Worm (Caenorhabditis elegans) whole organism, L4 larva: ENCODE data around the gene Y105C5B.19.
"Not testable (repeated sequence)": the region's sequence is repeated elsewhere in the genome, so short reads cannot be mapped to it uniquely, and the experiment has no call there.

Experiments used
- D1046.2 ChIP-seq: fragments of 200-800 bp; sonication (Bioruptor generic); IDR thresholded peaks from 2 replicates; pipeline ENCODE4 v1.3.6; 2022; ENCODE audit warnings: missing genetic modification characterization, missing compliant biosample characterization
- F26F4.8 ChIP-seq: fragments of 200-800 bp; sonication (Bioruptor generic); conservative IDR thresholded peaks from 2 replicates; pipeline ENCODE4 v1.3.6; 2022; ENCODE audit warnings: missing genetic modification characterization, missing compliant biosample characterization
- T26A8.4 ChIP-seq: fragments of 200-800 bp; sonication (Bioruptor generic); IDR thresholded peaks from 2 replicates; pipeline ENCODE4 v1.3.6; 2022; ENCODE audit warnings: missing genetic modification characterization, missing compliant biosample characterization
- Y105C5A.15 ChIP-seq: fragments of 200-800 bp; sonication (Bioruptor generic); IDR thresholded peaks from 2 replicates; pipeline ENCODE4 v1.3.6; 2022; ENCODE audit warnings: missing genetic modification characterization, missing compliant biosample characterization
- Y48G9A.11 ChIP-seq: fragments of 200-800 bp; sonication (Bioruptor generic); IDR thresholded peaks from 2 replicates; pipeline ENCODE4 v1.3.6; 2022; ENCODE audit warnings: missing genetic modification reagents, missing genetic modification characterization, missing compliant biosample characterization
- Y5F2A.4 ChIP-seq: fragments of 200-800 bp; sonication (Bioruptor generic); optimal IDR thresholded peaks from 2 replicates; lab custom pipeline; 2018; ENCODE audit warnings: mild to moderate bottlenecking, missing genetic modification characterization, missing compliant biosample characterization
- ZK337.2 ChIP-seq: fragments of 200-800 bp; sonication (Bioruptor generic); IDR thresholded peaks from 2 replicates; pipeline ENCODE4 v1.3.6; 2022; ENCODE audit warnings: missing genetic modification reagents, missing genetic modification characterization, missing compliant biosample characterization
- aha-1 ChIP-seq: fragments of 150-350 bp; peaks from one replicate; lab custom pipeline; 2014; ENCODE audit warnings: missing biosample characterization, missing genetic modification characterization
- arid-1 ChIP-seq: fragments of 200-800 bp; sonication (Bioruptor generic); conservative IDR thresholded peaks from 2 replicates; pipeline ENCODE4 v1.3.6; 2022; ENCODE audit warnings: missing genetic modification reagents, missing genetic modification characterization, missing compliant biosample characterization
- ceh-20 ChIP-seq: fragments of 200-800 bp; sonication (Bioruptor generic); IDR thresholded peaks from 2 replicates; pipeline ENCODE4 v1.3.6; 2022; ENCODE audit warnings: missing genetic modification reagents, missing genetic modification characterization, missing compliant biosample characterization
- ceh-44 ChIP-seq: fragments of 200-800 bp; sonication (Bioruptor generic); IDR thresholded peaks from 2 replicates; pipeline ENCODE4 v1.3.6; 2022; ENCODE audit warnings: missing genetic modification reagents, missing genetic modification characterization, missing compliant biosample characterization
- ctbp-1 ChIP-seq: fragments of 200-800 bp; sonication (Bioruptor generic); IDR thresholded peaks from 2 replicates; pipeline ENCODE4 v1.3.6; 2022; ENCODE audit warnings: missing genetic modification reagents, missing genetic modification characterization, missing compliant biosample characterization
- daf-16 ChIP-seq, 3 experiments: sonication (generic microtip); optimal IDR thresholded peaks; 2 replicates each; lab custom pipeline; 2016 to 2017; ENCODE audit warnings: missing genetic modification characterization in 3 of 3, missing genetic modification reagents in 3 of 3, mild to moderate bottlenecking in 2 of 3, missing compliant biosample characterization in 2 of 3, missing biosample characterization in 1 of 3, moderate library complexity in 1 of 3
- daf-19 ChIP-seq: fragments of 200-800 bp; sonication (Bioruptor generic); conservative IDR thresholded peaks from 2 replicates; pipeline ENCODE4 v1.3.6; 2022; ENCODE audit warnings: missing genetic modification characterization, missing compliant biosample characterization
- dmd-6 ChIP-seq: fragments of 200-800 bp; sonication (Bioruptor generic); IDR thresholded peaks from 2 replicates; pipeline ENCODE4 v1.3.6; 2022; ENCODE audit warnings: missing genetic modification reagents, missing genetic modification characterization, missing compliant biosample characterization
- dmd-8 ChIP-seq: fragments of 200-800 bp; sonication (Bioruptor generic); IDR thresholded peaks from 2 replicates; pipeline ENCODE4 v1.3.6; 2022; ENCODE audit warnings: missing genetic modification characterization, missing compliant biosample characterization
- dmd-9 ChIP-seq: fragments of 200-800 bp; sonication (Bioruptor generic); IDR thresholded peaks from 2 replicates; pipeline ENCODE4 v1.3.6; 2022; ENCODE audit warnings: missing genetic modification reagents, missing genetic modification characterization, missing compliant biosample characterization
- duxl-1 ChIP-seq: sonication (generic microtip); optimal IDR thresholded peaks from 2 replicates; lab custom pipeline; 2016; ENCODE audit warnings: mild to moderate bottlenecking, missing genetic modification characterization, moderate library complexity, missing compliant biosample characterization; ENCODE audit not compliant: poor library complexity
- egl-43 ChIP-seq: fragments of 200-800 bp; sonication (Bioruptor generic); IDR thresholded peaks from 2 replicates; pipeline ENCODE4 v1.3.6; 2022; ENCODE audit warnings: missing genetic modification reagents, missing genetic modification characterization, missing compliant biosample characterization
- hif-1 ChIP-seq, 2 experiments: sonication (generic microtip); optimal IDR thresholded peaks; 2 replicates each; lab custom pipeline; 2016 to 2017; ENCODE audit warnings: missing compliant biosample characterization in 2 of 2, missing genetic modification characterization in 2 of 2, missing genetic modification reagents in 2 of 2, missing genotype in 2 of 2, mild to moderate bottlenecking in 1 of 2
- hlh-30 ChIP-seq: sonication (generic microtip); optimal IDR thresholded peaks from 2 replicates; lab custom pipeline; 2017; ENCODE audit warnings: antibody characterized with exemption, mild to moderate bottlenecking, missing genetic modification characterization, missing compliant biosample characterization; ENCODE audit not compliant: insufficient read depth
- hmg-1.1 ChIP-seq: fragments of 200-800 bp; sonication (Bioruptor generic); IDR thresholded peaks from 2 replicates; pipeline ENCODE4 v1.3.6; 2022; ENCODE audit warnings: missing genetic modification reagents, missing genetic modification characterization, missing compliant biosample characterization
- lim-7 ChIP-seq: fragments of 200-800 bp; sonication (Bioruptor generic); IDR thresholded peaks from 2 replicates; pipeline ENCODE4 v1.3.6; 2022; ENCODE audit warnings: missing genetic modification characterization, missing compliant biosample characterization
- lin-1 ChIP-seq: fragments of 200-800 bp; sonication (Bioruptor generic); IDR thresholded peaks from 2 replicates; pipeline ENCODE4 v1.3.6; 2022; ENCODE audit warnings: missing genetic modification reagents, missing genetic modification characterization, missing compliant biosample characterization
- lin-38 ChIP-seq: fragments of 200-800 bp; sonication (Bioruptor generic); IDR thresholded peaks from 2 replicates; pipeline ENCODE4 v1.3.6; 2022; ENCODE audit warnings: missing genetic modification reagents, missing genetic modification characterization, missing compliant biosample characterization
- lir-3 ChIP-seq: sonication (generic microtip); optimal IDR thresholded peaks from 2 replicates; lab custom pipeline; 2016; ENCODE audit warnings: mild to moderate bottlenecking, missing genetic modification characterization, missing compliant biosample characterization
- madf-5 ChIP-seq, 2 experiments: fragments of 200-800 bp; sonication (Bioruptor generic); IDR thresholded peaks; 2 replicates each; pipeline ENCODE4 v1.3.6; 2022; ENCODE audit warnings: missing compliant biosample characterization in 2 of 2, missing genetic modification characterization in 2 of 2
- madf-9 ChIP-seq: fragments of 200-800 bp; sonication (Bioruptor generic); conservative IDR thresholded peaks from 2 replicates; pipeline ENCODE4 v1.3.6; 2022; ENCODE audit warnings: missing genetic modification reagents, missing genetic modification characterization, missing compliant biosample characterization
- mdl-1 ChIP-seq, 2 experiments: fragments of 150-350 bp in 1 of 2; sonication (generic microtip) in 1 of 2; optimal IDR thresholded peaks; 2 replicates each; lab custom pipeline; 2014 to 2017; ENCODE audit warnings: missing biosample characterization in 2 of 2, missing genetic modification characterization in 2 of 2
- mdt-29 ChIP-seq: fragments of 200-800 bp; sonication (Bioruptor generic); IDR thresholded peaks from 2 replicates; pipeline ENCODE4 v1.3.6; 2022; ENCODE audit warnings: missing genetic modification reagents, missing genetic modification characterization, missing compliant biosample characterization
- mxl-3 ChIP-seq: fragments of 200-800 bp; sonication (Bioruptor generic); optimal IDR thresholded peaks from 2 replicates; lab custom pipeline; 2018; ENCODE audit warnings: mild to moderate bottlenecking, missing genetic modification characterization, missing compliant biosample characterization
- nhr-28 ChIP-seq: fragments of 150-350 bp; optimal IDR thresholded peaks from 2 replicates; lab custom pipeline; 2014; ENCODE audit warnings: missing biosample characterization, missing genetic modification characterization
- nhr-41 ChIP-seq: fragments of 200-800 bp; sonication (Bioruptor generic); IDR thresholded peaks from 2 replicates; pipeline ENCODE4 v1.3.6; 2022; ENCODE audit warnings: missing genetic modification reagents, missing genetic modification characterization, missing compliant biosample characterization
- nhr-48 ChIP-seq: sonication (generic microtip); optimal IDR thresholded peaks from 2 replicates; lab custom pipeline; 2016; ENCODE audit warnings: mild to moderate bottlenecking, missing genetic modification characterization, missing compliant biosample characterization
- nhr-6 ChIP-seq: fragments of 150-350 bp; optimal IDR thresholded peaks from 2 replicates; lab custom pipeline; 2014; ENCODE audit warnings: missing biosample characterization, missing genetic modification characterization
- pha-4 ChIP-seq, 2 experiments: fragments of 150-350 bp in 1 of 2; fragments of 200-800 bp in 1 of 2; sonication (Bioruptor generic) in 1 of 2; IDR thresholded peaks in 1 of 2; optimal IDR thresholded peaks in 1 of 2; 2 replicates each; pipeline versions ENCODE4 v1.3.6 to Lab custom; 2014 to 2022; ENCODE audit warnings: missing genetic modification characterization in 2 of 2, missing genetic modification reagents in 2 of 2, missing biosample characterization in 1 of 2, missing compliant biosample characterization in 1 of 2
- saeg-2 ChIP-seq: fragments of 200-800 bp; sonication (Bioruptor generic); IDR thresholded peaks from 2 replicates; pipeline ENCODE4 v1.3.6; 2022; ENCODE audit warnings: missing genetic modification reagents, missing genetic modification characterization, missing compliant biosample characterization
- skn-1 ChIP-seq: fragments of 150-350 bp; optimal IDR thresholded peaks from 2 replicates; lab custom pipeline; 2014; ENCODE audit warnings: missing biosample characterization, missing genetic modification characterization
- snpc-1.2 ChIP-seq: fragments of 200-800 bp; sonication (Bioruptor generic); IDR thresholded peaks from 2 replicates; pipeline ENCODE4 v1.3.6; 2022; ENCODE audit warnings: missing genetic modification reagents, missing genetic modification characterization, missing compliant biosample characterization
- spr-1 ChIP-seq: sonication (generic microtip); optimal IDR thresholded peaks from 2 replicates; lab custom pipeline; 2016; ENCODE audit warnings: mild to moderate bottlenecking, missing genetic modification characterization, missing compliant biosample characterization
- tag-97 ChIP-seq: fragments of 200-800 bp; sonication (Bioruptor generic); IDR thresholded peaks from 2 replicates; pipeline ENCODE4 v1.3.6; 2022; ENCODE audit warnings: missing genetic modification characterization, missing compliant biosample characterization
- tra-1 ChIP-seq: fragments of 200-800 bp; sonication (Bioruptor generic); IDR thresholded peaks from 2 replicates; pipeline ENCODE4 v1.3.6; 2022; ENCODE audit warnings: missing genetic modification reagents, missing genetic modification characterization, missing compliant biosample characterization
- vab-7 ChIP-seq: fragments of 200-800 bp; sonication (Bioruptor generic); IDR thresholded peaks from 2 replicates; pipeline ENCODE4 v1.3.6; 2022; ENCODE audit warnings: missing genetic modification reagents, missing genetic modification characterization, missing compliant biosample characterization
- zfp-2 ChIP-seq: sonication (generic microtip); optimal IDR thresholded peaks from 2 replicates; lab custom pipeline; 2016; ENCODE audit warnings: mild to moderate bottlenecking, missing genetic modification characterization, missing compliant biosample characterization
- zfp-3 ChIP-seq: fragments of 200-800 bp; sonication (Bioruptor generic); conservative IDR thresholded peaks from 2 replicates; pipeline ENCODE4 v1.3.6; 2022; ENCODE audit warnings: missing genetic modification reagents, missing genetic modification characterization, missing compliant biosample characterization

The Y105C5B.19 gene

ce11 chrIV:15933100-15933499 is 50.7 kb downstream of the Y105C5B.19 start:
- TF ChIP-seq aha-1 (tag; lab: Kevin White, UChicago) (peak; percentile 80), D1046.2 (GFP tag; lab: Robert Waterston, UW) (peak; percentile 75; the same call in 1 of the 2 replicates), arid-1 (GFP tag; lab: Robert Waterston, UW) (peak; percentile 69), dmd-6 (GFP tag; lab: Robert Waterston, UW) (peak; percentile 41), dmd-9 (GFP tag; lab: Robert Waterston, UW) (0 out of 2 replicates have a peak, but pooled peaks have one; percentile 52), pha-4 (GFP tag; IDR thresholded peaks at IDR 0.05; lab: Robert Waterston, UW) (peak; percentile 69; the same call in 1 of the 2 replicates), spr-1 (tag; lab: Kevin White, UChicago) (peak; percentile 12), nhr-41 (0 out of 2 replicates have a peak, but pooled peaks have one; percentile 21), zfp-3 (peak; percentile 58; the same call in 1 of the 2 replicates), egl-43 (GFP tag; lab: Robert Waterston, UW) (peak; percentile 83), Y105C5A.15 (peak; percentile 84; the same call in 1 of the 2 replicates), dmd-8 (GFP tag; lab: Robert Waterston, UW) (peak; percentile 87), Y5F2A.4 (GFP tag; lab: Kevin White, UChicago) (peak; percentile 36), ctbp-1 (GFP tag; lab: Robert Waterston, UW) (peak; percentile 61), F26F4.8 (peak; percentile 63), daf-19 (GFP tag; lab: Robert Waterston, UW) (peak; percentile 52; the same call in 1 of the 2 replicates), vab-7 (peak; percentile 78), snpc-1.2 (GFP tag; lab: Robert Waterston, UW) (peak; percentile 98), lin-38 (GFP tag; lab: Robert Waterston, UW) (peak; percentile 66; the same call in 1 of the 2 replicates), Y48G9A.11 (GFP tag; lab: Robert Waterston, UW) (peak; percentile 44; the same call in 1 of the 2 replicates), madf-5 (GFP tag; IDR thresholded peaks at IDR 0.05; lab: Robert Waterston, UW) (peak; percentile 35 to 74; a peak in 1 of 4 replicates), ceh-20 (GFP tag; lab: Robert Waterston, UW) (0 out of 2 replicates have a peak, but pooled peaks have one; percentile 21), lim-7 (peak; percentile 85), ZK337.2 (GFP tag; lab: Robert Waterston, UW) (peak; percentile 40; the same call in 1 of the 2 replicates), duxl-1 (tag; lab: Kevin White, UChicago) (peak; percentile 37), madf-9 (GFP tag; lab: Robert Waterston, UW) (0 out of 2 replicates have a peak, but pooled peaks have one; percentile 34), saeg-2 (peak; percentile 26; the same call in 1 of the 2 replicates), hmg-1.1 (GFP tag; lab: Robert Waterston, UW) (peak; percentile 46; the same call in 1 of the 2 replicates), mxl-3 (peak; percentile 41), lin-1 (peak; percentile 80), tra-1 (GFP tag; lab: Robert Waterston, UW) (peak; percentile 36; the same call in 1 of the 2 replicates), daf-16 (GFP tag; optimal IDR thresholded peaks at IDR 0.05; lab: Kevin White, UChicago) (peak; percentile 17 to 24), daf-16 (tag; optimal IDR thresholded peaks at IDR 0.05; lab: Kevin White, UChicago) (peak; percentile 67), mdt-29 (peak; percentile 66; the same call in 1 of the 2 replicates), nhr-6 (tag; lab: Kevin White, UChicago) (peak; percentile 11), T26A8.4 (peak; percentile 73), ceh-44 (GFP tag; lab: Robert Waterston, UW) (peak; percentile 9; the same call in 1 of the 2 replicates), lir-3 (tag; lab: Kevin White, UChicago) (peak; percentile 29)
- TF ChIP-seq pha-4 (tag; optimal IDR thresholded peaks at IDR 0.05; lab: Kevin White, UChicago): not testable (repeated sequence)

ce11 chrIV:15931833-15932232 is 51.9 kb downstream of the Y105C5B.19 start:
- TF ChIP-seq madf-5 (GFP tag; IDR thresholded peaks at IDR 0.05; lab: Robert Waterston, UW): peak; percentile 71 to 84; a peak in 3 of 4 replicates
- TF ChIP-seq zfp-3: 0 out of 2 replicates have a peak, but pooled peaks have one; percentile 29
- no peak for TF ChIP-seq skn-1 (tag; lab: Kevin White, UChicago)
- peak; percentile 3 for TF ChIP-seq nhr-28 (tag; lab: Kevin White, UChicago)
- TF ChIP-seq ctbp-1 (GFP tag; lab: Robert Waterston, UW): peak; percentile 67
- no peak for TF ChIP-seq ZK337.2 (GFP tag; lab: Robert Waterston, UW)
- TF ChIP-seq arid-1 (GFP tag; lab: Robert Waterston, UW): peak; percentile 80
- TF ChIP-seq hif-1 (tag; optimal IDR thresholded peaks at IDR 0.05; lab: Kevin White, UChicago): peak; percentile 6 to 19
- peak; percentile 65; the same call in 1 of the 2 replicates for TF ChIP-seq madf-9 (GFP tag; lab: Robert Waterston, UW)
- TF ChIP-seq F26F4.8: peak; percentile 84
- TF ChIP-seq tra-1 (GFP tag; lab: Robert Waterston, UW): peak; percentile 77
- peak; percentile 33 for TF ChIP-seq nhr-48 (tag; lab: Kevin White, UChicago)
- TF ChIP-seq daf-16 (GFP tag; optimal IDR thresholded peaks at IDR 0.05; lab: Kevin White, UChicago): peak in 1 of 2 experiments; percentile 85
- TF ChIP-seq daf-16 (tag; optimal IDR thresholded peaks at IDR 0.05; lab: Kevin White, UChicago): peak; percentile 54
- TF ChIP-seq mdt-29: 0 out of 2 replicates have a peak, but pooled peaks have one; percentile 37
- peak; percentile 19 for TF ChIP-seq zfp-2
- TF ChIP-seq lim-7: peak; percentile 89
- TF ChIP-seq tag-97: no peak
- TF ChIP-seq hlh-30 (tag; lab: Kevin White, UChicago): peak; percentile 87
- TF ChIP-seq mdl-1 (tag; optimal IDR thresholded peaks at IDR 0.05; lab: Kevin White, UChicago): peak in 1 of 2 experiments; percentile 49
